Worm (Caenorhabditis elegans) whole organism, L4 larva: ENCODE data around the gene T02H6.7.

Experiments used
- D1046.2 ChIP-seq: fragments of 200-800 bp; sonication (Bioruptor generic); IDR thresholded peaks from 2 replicates; pipeline ENCODE4 v1.3.6; 2022; ENCODE audit warnings: missing genetic modification characterization, missing compliant biosample characterization
- F10B5.3 ChIP-seq: sonication (generic microtip); optimal IDR thresholded peaks from 2 replicates; lab custom pipeline; 2016; ENCODE audit warnings: mild to moderate bottlenecking, missing genetic modification characterization, missing compliant biosample characterization
- F26F4.8 ChIP-seq: fragments of 200-800 bp; sonication (Bioruptor generic); conservative IDR thresholded peaks from 2 replicates; pipeline ENCODE4 v1.3.6; 2022; ENCODE audit warnings: missing genetic modification characterization, missing compliant biosample characterization
- aha-1 ChIP-seq: fragments of 150-350 bp; peaks from one replicate; lab custom pipeline; 2014; ENCODE audit warnings: missing biosample characterization, missing genetic modification characterization
- ama-1 ChIP-seq: fragments of 150-350 bp; optimal IDR thresholded peaks from 2 replicates; lab custom pipeline; 2014; ENCODE audit warnings: inconsistent platforms, mixed read lengths
- attf-4 ChIP-seq: sonication (generic microtip); optimal IDR thresholded peaks from 3 replicates; lab custom pipeline; 2017; ENCODE audit warnings: missing biosample characterization, missing genetic modification characterization
- ceh-28 ChIP-seq: fragments of 150-350 bp; optimal IDR thresholded peaks from 2 replicates; lab custom pipeline; 2014; ENCODE audit warnings: missing biosample characterization, missing genetic modification reagents, missing genetic modification characterization
- ceh-32 ChIP-seq: sonication (generic microtip); optimal IDR thresholded peaks from 2 replicates; lab custom pipeline; 2016; ENCODE audit warnings: mild to moderate bottlenecking, missing genetic modification characterization, missing compliant biosample characterization; ENCODE audit not compliant: poor library complexity
- ceh-44 ChIP-seq: fragments of 200-800 bp; sonication (Bioruptor generic); IDR thresholded peaks from 2 replicates; pipeline ENCODE4 v1.3.6; 2022; ENCODE audit warnings: missing genetic modification reagents, missing genetic modification characterization, missing compliant biosample characterization
- ceh-62 ChIP-seq: sonication (generic microtip); optimal IDR thresholded peaks from 2 replicates; lab custom pipeline; 2017; ENCODE audit warnings: missing biosample characterization, missing genetic modification characterization
- ces-1 ChIP-seq: fragments of 150-350 bp; sonication (generic microtip); optimal IDR thresholded peaks from 4 replicates; lab custom pipeline; 2014; ENCODE audit warnings: missing biosample characterization, missing genetic modification reagents, missing genetic modification characterization
- ctbp-1 ChIP-seq: fragments of 200-800 bp; sonication (Bioruptor generic); IDR thresholded peaks from 2 replicates; pipeline ENCODE4 v1.3.6; 2022; ENCODE audit warnings: missing genetic modification reagents, missing genetic modification characterization, missing compliant biosample characterization
- daf-16 ChIP-seq, 3 experiments: sonication (generic microtip); optimal IDR thresholded peaks; 2 replicates each; lab custom pipeline; 2016 to 2017; ENCODE audit warnings: missing genetic modification characterization in 3 of 3, missing genetic modification reagents in 3 of 3, mild to moderate bottlenecking in 2 of 3, missing compliant biosample characterization in 2 of 3, missing biosample characterization in 1 of 3, moderate library complexity in 1 of 3
- daf-19 ChIP-seq: fragments of 200-800 bp; sonication (Bioruptor generic); conservative IDR thresholded peaks from 2 replicates; pipeline ENCODE4 v1.3.6; 2022; ENCODE audit warnings: missing genetic modification characterization, missing compliant biosample characterization
- daf-8 ChIP-seq: fragments of 200-800 bp; sonication (Bioruptor generic); IDR thresholded peaks from 2 replicates; pipeline ENCODE4 v1.3.6; 2022; ENCODE audit warnings: missing genetic modification characterization, missing compliant biosample characterization
- dmd-8 ChIP-seq: fragments of 200-800 bp; sonication (Bioruptor generic); IDR thresholded peaks from 2 replicates; pipeline ENCODE4 v1.3.6; 2022; ENCODE audit warnings: missing genetic modification characterization, missing compliant biosample characterization
- hif-1 ChIP-seq, 2 experiments: sonication (generic microtip); optimal IDR thresholded peaks; 2 replicates each; lab custom pipeline; 2016 to 2017; ENCODE audit warnings: missing compliant biosample characterization in 2 of 2, missing genetic modification characterization in 2 of 2, missing genetic modification reagents in 2 of 2, missing genotype in 2 of 2, mild to moderate bottlenecking in 1 of 2
- hmg-1.1 ChIP-seq: fragments of 200-800 bp; sonication (Bioruptor generic); IDR thresholded peaks from 2 replicates; pipeline ENCODE4 v1.3.6; 2022; ENCODE audit warnings: missing genetic modification reagents, missing genetic modification characterization, missing compliant biosample characterization
- jun-1 ChIP-seq: fragments of 150-350 bp; optimal IDR thresholded peaks from 2 replicates; lab custom pipeline; 2014; ENCODE audit warnings: missing biosample characterization, missing genetic modification reagents, missing genetic modification characterization
- lim-7 ChIP-seq: fragments of 200-800 bp; sonication (Bioruptor generic); IDR thresholded peaks from 2 replicates; pipeline ENCODE4 v1.3.6; 2022; ENCODE audit warnings: missing genetic modification characterization, missing compliant biosample characterization
- lin-15B ChIP-seq: fragments of 150-350 bp; sonication (generic microtip); optimal IDR thresholded peaks from 3 replicates; lab custom pipeline; 2014; ENCODE audit warnings: missing biosample characterization, missing genetic modification characterization
- lin-38 ChIP-seq: fragments of 200-800 bp; sonication (Bioruptor generic); IDR thresholded peaks from 2 replicates; pipeline ENCODE4 v1.3.6; 2022; ENCODE audit warnings: missing genetic modification reagents, missing genetic modification characterization, missing compliant biosample characterization
- madf-9 ChIP-seq: fragments of 200-800 bp; sonication (Bioruptor generic); conservative IDR thresholded peaks from 2 replicates; pipeline ENCODE4 v1.3.6; 2022; ENCODE audit warnings: missing genetic modification reagents, missing genetic modification characterization, missing compliant biosample characterization
- mes-2 ChIP-seq: sonication (generic microtip); optimal IDR thresholded peaks from 2 replicates; lab custom pipeline; 2016; ENCODE audit warnings: missing genotype, mild to moderate bottlenecking, missing genetic modification characterization, missing compliant biosample characterization; ENCODE audit not compliant: poor library complexity, severe bottlenecking
- mxl-3 ChIP-seq: fragments of 200-800 bp; sonication (Bioruptor generic); optimal IDR thresholded peaks from 2 replicates; lab custom pipeline; 2018; ENCODE audit warnings: mild to moderate bottlenecking, missing genetic modification characterization, missing compliant biosample characterization
- nhr-102 ChIP-seq: sonication (generic microtip); optimal IDR thresholded peaks from 2 replicates; lab custom pipeline; 2016; ENCODE audit warnings: mild to moderate bottlenecking, missing genetic modification characterization, moderate library complexity, missing compliant biosample characterization
- nhr-237 ChIP-seq: sonication (generic microtip); optimal IDR thresholded peaks from 2 replicates; lab custom pipeline; 2017; ENCODE audit warnings: missing biosample characterization, missing genetic modification characterization
- nhr-41 ChIP-seq: fragments of 200-800 bp; sonication (Bioruptor generic); IDR thresholded peaks from 2 replicates; pipeline ENCODE4 v1.3.6; 2022; ENCODE audit warnings: missing genetic modification reagents, missing genetic modification characterization, missing compliant biosample characterization
- nhr-42 ChIP-seq: fragments of 200-800 bp; sonication (Bioruptor generic); IDR thresholded peaks from 2 replicates; pipeline ENCODE4 v1.3.6; 2022; ENCODE audit warnings: missing genetic modification characterization, missing compliant biosample characterization
- nhr-77 ChIP-seq: fragments of 150-350 bp; optimal IDR thresholded peaks from 2 replicates; lab custom pipeline; 2014; ENCODE audit warnings: missing biosample characterization, missing genetic modification characterization
- rbr-2 ChIP-seq: sonication (generic microtip); optimal IDR thresholded peaks from 2 replicates; lab custom pipeline; 2016; ENCODE audit warnings: missing genotype, missing genetic modification characterization, missing compliant biosample characterization
- set-16 ChIP-seq: fragments of 200-800 bp; sonication (Bioruptor generic); IDR thresholded peaks from 2 replicates; pipeline ENCODE4 v1.3.6; 2022; ENCODE audit warnings: missing genetic modification reagents, missing genetic modification characterization, missing compliant biosample characterization
- snpc-1.2 ChIP-seq: fragments of 200-800 bp; sonication (Bioruptor generic); IDR thresholded peaks from 2 replicates; pipeline ENCODE4 v1.3.6; 2022; ENCODE audit warnings: missing genetic modification reagents, missing genetic modification characterization, missing compliant biosample characterization
- snpc-4 ChIP-seq: fragments of 150-350 bp; optimal IDR thresholded peaks from 2 replicates; lab custom pipeline; 2014; ENCODE audit warnings: missing biosample characterization, missing genetic modification characterization
- spr-1 ChIP-seq: sonication (generic microtip); optimal IDR thresholded peaks from 2 replicates; lab custom pipeline; 2016; ENCODE audit warnings: mild to moderate bottlenecking, missing genetic modification characterization, missing compliant biosample characterization
- spr-3 ChIP-seq: fragments of 200-800 bp; sonication (Bioruptor generic); optimal IDR thresholded peaks from 2 replicates; lab custom pipeline; 2018; ENCODE audit warnings: mild to moderate bottlenecking, missing genetic modification characterization, missing compliant biosample characterization
- tag-97 ChIP-seq: fragments of 200-800 bp; sonication (Bioruptor generic); IDR thresholded peaks from 2 replicates; pipeline ENCODE4 v1.3.6; 2022; ENCODE audit warnings: missing genetic modification characterization, missing compliant biosample characterization
- zip-11 ChIP-seq: fragments of 200-800 bp; sonication (Bioruptor generic); IDR thresholded peaks from 2 replicates; pipeline ENCODE4 v1.3.6; 2022; ENCODE audit warnings: missing genetic modification characterization, missing compliant biosample characterization
- ztf-11 ChIP-seq: fragments of 150-350 bp; optimal IDR thresholded peaks from 2 replicates; lab custom pipeline; 2014; ENCODE audit warnings: missing biosample characterization, missing genetic modification characterization
- ztf-7 ChIP-seq: fragments of 150-350 bp; optimal IDR thresholded peaks from 2 replicates; lab custom pipeline; 2014; ENCODE audit warnings: missing biosample characterization, missing genetic modification characterization

The T02H6.7 gene

DNA sequence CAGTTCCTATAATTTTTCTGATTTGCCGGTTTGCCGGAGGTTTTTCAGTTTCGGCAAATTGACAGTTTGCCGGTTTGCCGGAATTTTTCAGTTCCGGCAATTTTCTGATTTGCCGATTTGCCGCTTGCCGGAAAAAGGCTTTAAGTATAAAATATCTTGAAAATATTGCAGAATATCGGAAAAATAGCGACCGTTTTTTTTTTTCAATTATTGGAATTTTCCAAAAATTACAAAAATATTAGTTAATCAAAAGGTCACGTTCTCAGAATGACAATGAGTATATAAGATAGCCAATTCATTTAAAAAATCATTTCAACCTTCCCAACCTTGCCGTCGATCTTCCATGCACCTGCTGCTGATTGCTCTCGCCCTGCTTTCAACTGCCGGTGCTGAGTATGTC is at the start of gene T02H6.7:
Gene T02H6.7, plus strand, starts transcription at position 301 of the 400 bp plus-strand sequence.
- TF ChIP-seq ceh-62 (no peak), nhr-42 (no peak), ceh-44 (GFP tag; lab: Robert Waterston, UW) (no peak), set-16 (no peak), daf-16 (GFP tag; optimal IDR thresholded peaks at IDR 0.05; lab: Kevin White, UChicago) (no peak), daf-16 (tag; optimal IDR thresholded peaks at IDR 0.05; lab: Kevin White, UChicago) (no peak), aha-1 (tag; lab: Kevin White, UChicago) (no peak), ztf-11 (tag; lab: Kevin White, UChicago) (no peak)

ce11 chrII:633144-633543 is 49.3 kb upstream of the T02H6.7 start:
- peak; percentile 81 for TF ChIP-seq set-16

- TF ChIP-seq nhr-41 (no peak), lin-38 (GFP tag; lab: Robert Waterston, UW) (no peak), nhr-237 (no peak), aha-1 (tag; lab: Kevin White, UChicago) (peak; percentile 29), ces-1 (GFP tag; lab: Kevin White, UChicago) (no peak), F26F4.8 (GFP tag; lab: Robert Waterston, UW) (no peak)
Observed at ce11 chrII:633984-634383, 48.4 kb upstream of the T02H6.7 start, which contains the start of gene T04B8.1. Gene T04B8.1 (plus strand): TSS chrII:634284.

- no peak for TF ChIP-seq attf-4 (tag; lab: Kevin White, UChicago)
- TF ChIP-seq ces-1 (GFP tag; lab: Kevin White, UChicago): no peak
- TF ChIP-seq hif-1 (tag; optimal IDR thresholded peaks at IDR 0.05; lab: Kevin White, UChicago): no peak
- no peak for TF ChIP-seq ceh-62
- TF ChIP-seq ama-1 (lab: Kevin White, UChicago): no peak
- TF ChIP-seq spr-3 (GFP tag; lab: Kevin White, UChicago): no peak
- no peak for TF ChIP-seq ceh-28 (tag; lab: Kevin White, UChicago)
- TF ChIP-seq nhr-41: no peak
- no peak for TF ChIP-seq lin-38 (GFP tag; lab: Robert Waterston, UW)
- TF ChIP-seq madf-9 (GFP tag; lab: Robert Waterston, UW): no peak
- no peak for TF ChIP-seq ceh-32 (tag; lab: Kevin White, UChicago)
- TF ChIP-seq daf-8: no peak
- TF ChIP-seq snpc-1.2 (GFP tag; lab: Robert Waterston, UW): no peak
- TF ChIP-seq zip-11 (GFP tag; lab: Robert Waterston, UW): no peak
- no peak for TF ChIP-seq ztf-7
- no peak for TF ChIP-seq ztf-11 (tag; lab: Kevin White, UChicago)
Observed at ce11 chrII:639467-639866, 43.0 kb upstream of the T02H6.7 start, which contains the start of gene K07E8.6. Gene K07E8.6 (minus strand): TSS chrII:639567.

DNA sequence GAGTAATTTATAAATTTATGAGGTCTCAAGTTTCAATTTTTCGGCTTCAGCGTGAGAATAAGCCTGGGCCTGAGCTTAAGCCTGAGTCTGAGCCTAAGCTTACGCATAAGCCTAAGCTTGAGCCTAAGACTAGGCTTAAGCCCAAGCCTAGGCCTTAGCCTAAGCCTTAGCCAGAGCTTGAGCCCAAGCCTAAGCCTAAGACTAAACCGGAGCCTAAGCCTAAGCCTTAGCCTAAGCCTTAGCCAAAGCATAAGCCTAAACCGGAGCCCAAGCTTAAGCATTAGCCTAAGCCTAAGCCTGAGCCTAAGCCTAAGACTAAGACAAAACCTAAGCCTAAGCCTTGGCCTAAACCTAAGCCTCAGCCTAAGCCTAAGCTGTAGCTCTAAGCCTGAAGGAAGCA is 38.7 kb upstream of the T02H6.7 start:
- TF ChIP-seq spr-1 (tag; lab: Kevin White, UChicago) (no peak), dmd-8 (no peak), hmg-1.1 (GFP tag; lab: Robert Waterston, UW) (no peak), mxl-3 (GFP tag; lab: Kevin White, UChicago) (no peak), mes-2 (tag; lab: Kevin White, UChicago) (no peak), snpc-4 (tag; lab: Kevin White, UChicago) (no peak), rbr-2 (tag; lab: Kevin White, UChicago) (no peak), aha-1 (tag; lab: Kevin White, UChicago) (no peak), jun-1 (tag; lab: Kevin White, UChicago) (no peak), lin-15B (tag; lab: Kevin White, UChicago) (no peak), lim-7 (no peak), daf-19 (GFP tag; lab: Robert Waterston, UW) (no peak), nhr-77 (tag; lab: Kevin White, UChicago) (no peak), ctbp-1 (GFP tag; lab: Robert Waterston, UW) (no peak), tag-97 (GFP tag; lab: Robert Waterston, UW) (no peak), nhr-102 (tag; lab: Kevin White, UChicago) (no peak), ceh-44 (GFP tag; lab: Robert Waterston, UW) (no peak), F10B5.3 (tag; lab: Kevin White, UChicago) (no peak), D1046.2 (GFP tag; lab: Robert Waterston, UW) (no peak)
